Worm (Caenorhabditis elegans): ENCODE results near the gene T16G1.3.

T16G1.3 gene

ce11 chrV:12961085-12961560, 17.0 kb upstream of the T16G1.3 start, which contains the start of gene mpst-7:
TSS of gene mpst-7 (minus strand) at chrV:12961135.
- TF ChIP-seq snpc-4 (tag; optimal IDR thresholded peaks at IDR 0.05) (no peak), nhr-67 (tag; optimal IDR thresholded peaks at IDR 0.05) (no peak), egl-27 (tag; optimal IDR thresholded peaks at IDR 0.05) (no peak), zag-1 (tag; optimal IDR thresholded peaks at IDR 0.05) (no peak), fkh-2 (tag; optimal IDR thresholded peaks at IDR 0.05) (no peak), mdl-1 (tag; optimal IDR thresholded peaks at IDR 0.05) (no peak), unc-39 (tag; optimal IDR thresholded peaks at IDR 0.05) (no peak), nhr-23 (tag; optimal IDR thresholded peaks at IDR 0.05) (peak; percentile 21), ceh-9 (tag; optimal IDR thresholded peaks at IDR 0.05) (no peak), fkh-10 (GFP tag; optimal IDR thresholded peaks at IDR 0.05) (no peak), aly-2 (tag; optimal IDR thresholded peaks at IDR 0.05) (no peak), lsy-12 (tag; optimal IDR thresholded peaks at IDR 0.05) (no peak), nhr-25 (tag; optimal IDR thresholded peaks at IDR 0.05) (peak; percentile 57), R02D3.7 (tag; optimal IDR thresholded peaks at IDR 0.05) (no peak)

DNA sequence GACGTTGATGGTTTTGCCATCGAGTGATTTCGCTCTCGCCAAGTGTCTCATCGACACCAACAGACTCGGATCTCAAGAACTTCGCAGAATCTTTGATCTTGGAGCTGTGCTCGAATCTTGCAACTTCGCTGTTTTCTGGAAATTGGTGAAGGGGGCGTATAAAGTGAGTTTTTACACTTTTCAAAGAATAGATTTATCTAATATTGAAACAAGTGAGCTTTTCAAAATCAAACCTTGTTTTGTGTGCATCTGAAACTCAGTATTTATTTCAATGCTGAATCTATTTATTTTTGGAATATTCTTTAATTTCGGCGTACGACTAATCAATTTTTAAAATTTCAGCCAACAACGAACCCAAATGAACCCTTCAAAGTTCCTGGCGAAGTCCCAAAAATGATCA, 10.1 kb upstream of the T16G1.3 start:
- TF ChIP-seq sea-2 (GFP tag; optimal IDR thresholded peaks at IDR 0.05) (no peak), nhr-43 (tag; optimal IDR thresholded peaks at IDR 0.05; ENCODE audit: poor library complexity, severe bottlenecking) (no peak), nhr-11 (tag; optimal IDR thresholded peaks at IDR 0.05) (no peak), ZK546.5 (tag; optimal IDR thresholded peaks at IDR 0.05) (no peak), skn-1 (tag; optimal IDR thresholded peaks at IDR 0.05) (no peak), nfya-1 (tag; optimal IDR thresholded peaks at IDR 0.05; ENCODE audit: insufficient read depth) (no peak), ceh-9 (tag; optimal IDR thresholded peaks at IDR 0.05) (no peak), mdl-1 (tag; optimal IDR thresholded peaks at IDR 0.05) (no peak), lsy-12 (tag; optimal IDR thresholded peaks at IDR 0.05) (no peak), unc-39 (tag; optimal IDR thresholded peaks at IDR 0.05) (no peak), egl-5 (tag; optimal IDR thresholded peaks at IDR 0.05) (no peak), ceh-16 (tag; optimal IDR thresholded peaks at IDR 0.05) (no peak), egl-27 (tag; optimal IDR thresholded peaks at IDR 0.05) (no peak), hmg-11 (tag; optimal IDR thresholded peaks at IDR 0.05) (no peak), nhr-76 (tag; optimal IDR thresholded peaks at IDR 0.05) (no peak), unc-62 (GFP tag; optimal IDR thresholded peaks at IDR 0.05) (no peak)

DNA sequence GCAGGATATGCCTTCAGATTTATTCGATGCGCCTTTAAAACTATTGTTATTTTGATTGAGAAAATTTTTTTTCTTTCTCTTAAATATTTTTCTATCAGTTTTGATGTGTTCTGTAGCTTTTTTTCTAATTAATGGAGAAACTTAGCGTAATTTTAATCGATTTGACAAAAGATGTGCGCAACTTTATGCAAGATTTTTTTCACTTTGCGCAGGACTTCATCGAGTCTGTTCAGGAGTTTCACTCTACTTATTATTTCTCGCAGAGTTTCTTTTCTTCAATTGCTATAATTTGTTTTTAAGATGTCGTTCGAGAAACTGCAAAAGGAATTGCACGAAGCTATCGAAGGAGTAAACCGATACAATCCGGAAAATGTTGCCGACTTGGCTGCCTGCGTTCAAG, 9.6 kb upstream of the T16G1.3 start, which contains the start of gene eif-3.K:
eif-3.K (plus strand) TSS at position 301 of the 400 bp plus-strand sequence.
- no peak for TF ChIP-seq nhr-11 (tag; optimal IDR thresholded peaks at IDR 0.05)
- no peak for TF ChIP-seq lin-15B (tag; optimal IDR thresholded peaks at IDR 0.05)
- TF ChIP-seq snpc-4 (tag; optimal IDR thresholded peaks at IDR 0.05) = no peak
- no peak for TF ChIP-seq zag-1 (tag; optimal IDR thresholded peaks at IDR 0.05)
- TF ChIP-seq ceh-16 (tag; optimal IDR thresholded peaks at IDR 0.05) = no peak
- TF ChIP-seq hmg-11 (tag; optimal IDR thresholded peaks at IDR 0.05) = no peak
- no peak for TF ChIP-seq egl-27 (tag; optimal IDR thresholded peaks at IDR 0.05)
- no peak for TF ChIP-seq fos-1 (tag; optimal IDR thresholded peaks at IDR 0.05)
- no peak for TF ChIP-seq aly-2 (tag; optimal IDR thresholded peaks at IDR 0.05)
- TF ChIP-seq nfya-1 (tag; optimal IDR thresholded peaks at IDR 0.05; ENCODE audit: insufficient read depth) = no peak
- no peak for TF ChIP-seq nhr-28 (tag; optimal IDR thresholded peaks at IDR 0.05)
- TF ChIP-seq elt-3 (tag; optimal IDR thresholded peaks at IDR 0.05) = no peak
- no peak for TF ChIP-seq R02D3.7 (tag; optimal IDR thresholded peaks at IDR 0.05)
- TF ChIP-seq ZK546.5 (tag; optimal IDR thresholded peaks at IDR 0.05) = no peak
- TF ChIP-seq lin-39 (tag; optimal IDR thresholded peaks at IDR 0.05) = no peak
- TF ChIP-seq pha-4 (tag; optimal IDR thresholded peaks at IDR 0.05) = no peak
- TF ChIP-seq ceh-28 (tag; optimal IDR thresholded peaks at IDR 0.05) = no peak
- no peak for TF ChIP-seq mml-1 (tag; optimal IDR thresholded peaks at IDR 0.05)
- no peak for TF ChIP-seq nhr-12 (tag; optimal IDR thresholded peaks at IDR 0.05)

DNA sequence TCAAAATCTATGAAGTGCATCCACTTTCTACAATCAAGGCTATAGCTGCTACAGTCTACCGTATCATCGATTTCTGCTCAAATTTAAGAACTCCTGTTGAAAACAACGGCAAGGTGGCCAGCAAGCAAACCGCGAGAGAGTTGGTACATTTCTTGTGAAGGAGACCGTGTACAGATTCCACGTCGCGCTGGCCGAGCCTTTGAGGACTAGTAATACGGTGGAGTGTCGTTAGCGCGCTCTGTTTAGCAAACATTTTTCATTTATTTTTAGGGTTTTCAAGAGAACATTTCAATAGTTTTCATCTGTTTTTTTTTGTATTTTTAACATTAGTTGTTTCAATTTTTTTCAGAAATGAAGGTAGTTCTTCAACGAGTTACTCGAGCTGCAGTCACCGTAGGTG, 8.2 kb upstream of the T16G1.3 start, which contains the start of gene pqn-68:
pqn-68 (plus strand) TSS at position 350 of the 400 bp plus-strand sequence.
- peak; percentile 42 for TF ChIP-seq nfya-1 (tag; optimal IDR thresholded peaks at IDR 0.05; ENCODE audit: insufficient read depth)
- TF ChIP-seq nhr-12 (tag; optimal IDR thresholded peaks at IDR 0.05) = no peak
- TF ChIP-seq lin-15B (tag; optimal IDR thresholded peaks at IDR 0.05) = peak; percentile 33
- no peak for TF ChIP-seq mdl-1 (tag; optimal IDR thresholded peaks at IDR 0.05)
- TF ChIP-seq eor-1 (tag; optimal IDR thresholded peaks at IDR 0.05) = no peak
- peak; percentile 12 for TF ChIP-seq nhr-23 (tag; optimal IDR thresholded peaks at IDR 0.05)
- peak; percentile 60 for TF ChIP-seq pha-4 (tag; optimal IDR thresholded peaks at IDR 0.05)
- no peak for TF ChIP-seq pqm-1 (tag; optimal IDR thresholded peaks at IDR 0.05)
- peak; percentile 48 for TF ChIP-seq hmg-11 (tag; optimal IDR thresholded peaks at IDR 0.05)
- no peak for TF ChIP-seq nhr-77 (tag; optimal IDR thresholded peaks at IDR 0.05)
- no peak for TF ChIP-seq daf-12 (tag; optimal IDR thresholded peaks at IDR 0.05)
- no peak for TF ChIP-seq jun-1 (tag; optimal IDR thresholded peaks at IDR 0.05)
- TF ChIP-seq lin-39 (tag; optimal IDR thresholded peaks at IDR 0.05) = no peak
- no peak for TF ChIP-seq egl-27 (tag; optimal IDR thresholded peaks at IDR 0.05)
- no peak for TF ChIP-seq snpc-4 (tag; optimal IDR thresholded peaks at IDR 0.05)
- no peak for TF ChIP-seq ceh-9 (tag; optimal IDR thresholded peaks at IDR 0.05)
- no peak for TF ChIP-seq nhr-43 (tag; optimal IDR thresholded peaks at IDR 0.05; ENCODE audit: poor library complexity, severe bottlenecking)

All from whole organism, L3 larva.